Worm (Caenorhabditis elegans): Measurements from ENCODE around the gene Y105C5A.1270.

Y105C5A.1270 gene

DNA sequence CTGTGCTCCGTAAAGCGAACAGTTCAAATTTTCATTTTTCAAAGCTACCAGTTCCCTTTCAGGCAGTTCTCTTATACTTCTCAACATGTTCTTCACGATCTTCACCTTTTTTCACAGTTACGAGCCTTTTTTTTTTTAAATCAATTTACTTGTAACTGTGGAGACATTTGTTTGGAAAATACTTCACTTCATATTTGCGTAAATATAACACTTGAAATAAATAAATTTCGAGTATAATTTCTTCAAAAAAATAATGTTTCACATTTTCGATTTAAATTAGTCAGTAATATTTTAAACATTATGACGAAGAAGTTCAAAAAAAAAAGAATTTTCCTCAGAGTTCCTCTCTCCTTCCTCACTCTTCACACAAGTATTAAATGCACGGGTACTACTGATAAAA is 643 bp upstream of the Y105C5A.1270 start, which contains the start of gene Y105C5A.1269:
Y105C5A.1269 (plus strand) TSS at position 301 of the 400 bp plus-strand sequence.
- TF ChIP-seq ceh-36 (tag; optimal IDR thresholded peaks at IDR 0.05), result no peak
- no peak for TF ChIP-seq hnd-1 (tag; optimal IDR thresholded peaks at IDR 0.05)
- no peak for TF ChIP-seq tra-4 (tag; optimal IDR thresholded peaks at IDR 0.05)

DNA sequence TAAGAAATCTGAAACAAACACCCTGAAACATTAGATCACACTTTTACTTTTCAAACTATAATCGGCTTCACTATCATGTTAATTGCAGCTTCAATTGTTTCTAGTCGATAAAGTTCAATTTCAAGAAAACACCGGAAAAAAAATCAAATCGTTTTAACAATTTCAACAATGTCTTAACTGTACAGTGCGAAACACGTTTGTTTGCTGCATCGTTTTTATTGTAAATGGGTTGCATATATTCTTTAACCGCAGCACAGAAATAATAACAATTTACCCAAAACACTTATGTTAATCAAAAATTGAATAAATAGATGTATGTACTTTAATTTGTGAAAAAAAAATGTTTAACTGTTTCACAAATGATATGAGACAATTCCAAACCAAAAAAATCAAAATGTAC is 2.4 kb downstream of the Y105C5A.1270 start:
- no peak for TF ChIP-seq tra-4 (tag; optimal IDR thresholded peaks at IDR 0.05)
- no peak for TF ChIP-seq ceh-36 (tag; optimal IDR thresholded peaks at IDR 0.05)
- TF ChIP-seq scrt-1 (GFP tag; IDR thresholded peaks at IDR 0.05), result no peak
- TF ChIP-seq sea-1 (GFP tag; conservative IDR thresholded peaks at IDR 0.05), result no peak
- no peak for TF ChIP-seq ceh-13 (GFP tag; optimal IDR thresholded peaks at IDR 0.05)
- no peak for TF ChIP-seq hmg-4 (GFP tag; optimal IDR thresholded peaks at IDR 0.05)
- TF ChIP-seq aly-1 (tag; optimal IDR thresholded peaks at IDR 0.05), result no peak
- TF ChIP-seq ets-7 (tag; optimal IDR thresholded peaks at IDR 0.05), result no peak
- no peak for TF ChIP-seq F13C5.2 (tag; optimal IDR thresholded peaks at IDR 0.05)
- TF ChIP-seq tbx-37 (GFP tag; conservative IDR thresholded peaks at IDR 0.05), result no peak
- no peak for TF ChIP-seq hmbx-1 (tag; optimal IDR thresholded peaks at IDR 0.05)
- TF ChIP-seq flt-1 (GFP tag; IDR thresholded peaks at IDR 0.05), result no peak
- no peak for TF ChIP-seq B0310.2 (tag; optimal IDR thresholded peaks at IDR 0.05)
- TF ChIP-seq hnd-1 (tag; optimal IDR thresholded peaks at IDR 0.05), result no peak
- no peak for TF ChIP-seq tbx-11 (GFP tag; IDR thresholded peaks at IDR 0.05)
- no peak for TF ChIP-seq ama-1 (optimal IDR thresholded peaks at IDR 0.05)
- TF ChIP-seq pes-1 (GFP tag; IDR thresholded peaks at IDR 0.05), result no peak

DNA sequence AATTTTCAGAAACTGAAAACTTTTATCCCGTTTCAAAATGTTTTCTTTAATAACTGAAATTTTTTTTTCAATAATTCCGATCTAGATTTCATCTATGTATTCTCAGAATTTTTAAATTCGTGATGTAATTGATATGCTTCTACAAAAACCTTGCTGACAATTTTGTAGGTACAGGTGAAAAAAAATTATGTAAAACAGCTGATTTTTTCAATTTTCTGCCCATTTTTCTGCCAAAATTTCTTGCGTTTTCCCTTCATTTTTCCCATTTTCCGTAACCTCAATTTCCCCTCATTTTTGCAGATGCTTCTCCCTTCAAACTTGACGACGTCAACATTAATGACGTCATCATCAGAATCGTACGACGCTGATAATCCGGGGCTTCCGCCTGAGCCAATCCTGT is 26.7 kb downstream of the Y105C5A.1270 start, which contains the start of gene daf-38:
daf-38 (plus strand) TSS at position 301 of the 400 bp plus-strand sequence.
- TF ChIP-seq tbx-37 (GFP tag; conservative IDR thresholded peaks at IDR 0.05) (no peak), sea-1 (GFP tag; conservative IDR thresholded peaks at IDR 0.05) (no peak), ama-1 (optimal IDR thresholded peaks at IDR 0.05) (no peak), flt-1 (GFP tag; IDR thresholded peaks at IDR 0.05) (no peak), B0310.2 (tag; optimal IDR thresholded peaks at IDR 0.05) (no peak), scrt-1 (GFP tag; IDR thresholded peaks at IDR 0.05) (no peak), pes-1 (GFP tag; IDR thresholded peaks at IDR 0.05) (no peak)

DNA sequence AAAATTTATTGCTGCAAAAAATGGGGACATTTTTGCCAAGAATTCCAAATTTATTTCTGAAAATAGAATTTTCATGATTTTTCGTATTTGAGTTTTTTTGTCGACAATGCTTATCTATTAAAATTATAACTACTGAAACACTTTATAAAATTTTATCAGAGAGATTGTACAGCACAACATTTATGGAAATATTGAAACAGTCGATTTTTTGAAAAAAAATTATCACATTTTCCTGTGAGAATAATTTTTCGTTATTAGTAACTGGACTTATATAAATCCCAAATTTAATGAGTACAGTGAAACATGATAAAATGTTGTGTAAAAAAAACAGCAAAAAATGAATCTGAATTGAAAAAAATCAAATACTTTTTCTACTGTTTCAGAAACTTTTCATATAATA is 29.0 kb downstream of the Y105C5A.1270 start:
- TF ChIP-seq ets-7 (tag; optimal IDR thresholded peaks at IDR 0.05), result no peak
- no peak for TF ChIP-seq ceh-13 (GFP tag; optimal IDR thresholded peaks at IDR 0.05)
- no peak for TF ChIP-seq flt-1 (GFP tag; IDR thresholded peaks at IDR 0.05)
- TF ChIP-seq hmg-4 (GFP tag; optimal IDR thresholded peaks at IDR 0.05), result no peak
- no peak for TF ChIP-seq scrt-1 (GFP tag; IDR thresholded peaks at IDR 0.05)
- no peak for TF ChIP-seq sea-1 (GFP tag; conservative IDR thresholded peaks at IDR 0.05)
- no peak for TF ChIP-seq tbx-11 (GFP tag; IDR thresholded peaks at IDR 0.05)

DNA sequence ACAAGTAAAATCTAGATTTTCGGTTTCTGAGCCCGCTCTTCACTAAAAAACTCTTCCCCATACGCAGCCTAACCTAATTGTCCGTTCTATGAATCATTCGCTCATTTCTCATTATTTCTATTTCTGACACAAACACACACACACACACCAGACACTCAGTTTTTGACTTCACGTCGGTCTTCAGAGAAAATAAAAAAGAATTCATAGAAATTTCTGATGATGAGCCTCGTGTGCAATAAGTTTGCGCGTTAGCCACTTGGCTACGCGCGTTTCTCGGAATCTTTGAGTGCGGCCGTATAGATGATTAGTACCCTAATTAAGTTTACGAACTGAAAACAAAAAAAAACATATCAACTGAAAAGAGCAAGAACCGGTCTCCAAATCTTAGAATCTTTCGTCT is 32.4 kb downstream of the Y105C5A.1270 start:
- TF ChIP-seq sea-1 (GFP tag; conservative IDR thresholded peaks at IDR 0.05) (no peak), pes-1 (GFP tag; IDR thresholded peaks at IDR 0.05) (no peak), hmg-4 (GFP tag; optimal IDR thresholded peaks at IDR 0.05) (no peak), ets-7 (tag; optimal IDR thresholded peaks at IDR 0.05) (no peak), ama-1 (optimal IDR thresholded peaks at IDR 0.05) (no peak), hnd-1 (tag; optimal IDR thresholded peaks at IDR 0.05) (no peak), F13C5.2 (tag; optimal IDR thresholded peaks at IDR 0.05) (no peak), flt-1 (GFP tag; IDR thresholded peaks at IDR 0.05) (no peak), tra-4 (tag; optimal IDR thresholded peaks at IDR 0.05) (no peak), scrt-1 (GFP tag; IDR thresholded peaks at IDR 0.05) (no peak), aly-1 (tag; optimal IDR thresholded peaks at IDR 0.05) (no peak), ceh-13 (GFP tag; optimal IDR thresholded peaks at IDR 0.05) (no peak), tbx-37 (GFP tag; conservative IDR thresholded peaks at IDR 0.05) (no peak), tbx-11 (GFP tag; IDR thresholded peaks at IDR 0.05) (no peak), ceh-36 (tag; optimal IDR thresholded peaks at IDR 0.05) (no peak), B0310.2 (tag; optimal IDR thresholded peaks at IDR 0.05) (no peak), hmbx-1 (tag; optimal IDR thresholded peaks at IDR 0.05) (no peak)

DNA sequence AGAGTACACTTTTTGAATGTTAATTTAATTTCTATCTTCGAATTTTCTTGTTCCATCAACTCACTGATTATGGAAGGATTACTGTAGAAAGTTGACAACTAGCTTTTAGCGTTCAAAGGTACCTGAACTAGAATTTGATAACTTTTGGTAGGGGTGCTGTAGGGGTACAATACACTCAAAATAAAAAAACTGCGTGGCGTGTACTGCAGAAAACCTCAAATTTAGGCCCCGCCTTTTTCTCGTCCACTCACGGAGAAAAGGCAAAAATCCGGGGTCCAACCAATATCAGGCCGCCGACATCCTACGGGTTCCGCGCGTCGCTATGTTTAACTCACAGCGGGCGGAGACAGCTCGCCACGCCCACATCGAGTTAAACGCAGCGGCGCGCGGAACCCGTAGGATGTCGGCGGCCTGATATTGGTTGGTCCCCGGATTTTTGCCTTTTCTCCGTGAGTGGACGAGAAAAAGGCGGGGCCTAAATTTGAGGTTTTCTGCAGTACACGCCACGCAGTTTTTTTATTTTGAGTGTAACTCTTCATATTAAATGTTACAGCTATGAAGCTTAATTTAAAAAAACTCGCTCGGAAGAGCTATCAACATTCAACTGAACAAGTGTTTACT is 41.3 kb downstream of the Y105C5A.1270 start:
- TF ChIP-seq pes-1 (GFP tag; IDR thresholded peaks at IDR 0.05), result 0 out of 2 replicates have a peak, but pooled peaks have one; percentile 28
